Fruit fly (Drosophila melanogaster) whole organism, embryonic: ENCODE measurements around the gene CG6051.
A peak's percentile ranks its signal among the peaks of the same experiment; 100 is the strongest.

Experiments
- ATbp ChIP-seq: fragments of 200-800 bp; sonication (Bioruptor generic); optimal IDR thresholded peaks from 2 replicates; lab custom pipeline; 2017; ENCODE audit warnings: missing biosample characterization, mild to moderate bottlenecking, missing genetic modification characterization, missing genetic modification reagents
- Asciz ChIP-seq: fragments of 200-800 bp; sonication (Bioruptor generic); optimal IDR thresholded peaks from 2 replicates; lab custom pipeline; 2017; ENCODE audit warnings: missing biosample characterization, mild to moderate bottlenecking, missing genetic modification characterization, missing genetic modification reagents
- Bteb2 ChIP-seq: fragments of 200-800 bp; sonication (Bioruptor generic); optimal IDR thresholded peaks from 2 replicates; lab custom pipeline; 2016; ENCODE audit warnings: missing biosample characterization, missing genetic modification characterization
- C15 ChIP-seq: fragments of 200-800 bp; sonication (Bioruptor generic); IDR thresholded peaks from 3 replicates; pipeline ENCODE4 v1.3.6; 2022; ENCODE audit warnings: missing biosample characterization, missing genetic modification characterization
- CG12071 ChIP-seq: fragments of 200-800 bp; sonication (Bioruptor generic); optimal IDR thresholded peaks from 3 replicates; lab custom pipeline; 2018; ENCODE audit warnings: missing biosample characterization, mild to moderate bottlenecking, missing genetic modification characterization
- CG12219 ChIP-seq: fragments of 200-800 bp; sonication (Bioruptor generic); optimal IDR thresholded peaks from 3 replicates; lab custom pipeline; 2018; ENCODE audit warnings: missing biosample characterization, mild to moderate bottlenecking, missing genetic modification characterization
- CG13624 ChIP-seq: fragments of 200-800 bp; sonication (Bioruptor generic); optimal IDR thresholded peaks from 2 replicates; lab custom pipeline; 2016; ENCODE audit warnings: missing biosample characterization, missing genetic modification characterization
- CG14014 ChIP-seq: fragments of 200-800 bp; sonication (Bioruptor generic); IDR thresholded peaks from 2 replicates; pipeline ENCODE4 v1.3.6; 2022; ENCODE audit warnings: missing biosample characterization, missing genetic modification characterization
- CG1603 ChIP-seq: fragments of 200-800 bp; sonication (Bioruptor generic); optimal IDR thresholded peaks from 2 replicates; lab custom pipeline; 2019; ENCODE audit warnings: missing biosample characterization, mild to moderate bottlenecking, missing genetic modification characterization, moderate library complexity
- CG17829 ChIP-seq: fragments of 200-800 bp; optimal IDR thresholded peaks from 2 replicates; lab custom pipeline; 2019; ENCODE audit warnings: missing biosample characterization, mild to moderate bottlenecking, missing genetic modification characterization, moderate library complexity
- CG18011 ChIP-seq: fragments of 200-800 bp; sonication (Bioruptor generic); optimal IDR thresholded peaks from 2 replicates; lab custom pipeline; 2017; ENCODE audit warnings: missing biosample characterization, missing genetic modification characterization, mild to moderate bottlenecking, moderate library complexity, missing genotype
- CG2678 ChIP-seq: fragments of 200-800 bp; sonication (Bioruptor generic); optimal IDR thresholded peaks from 3 replicates; lab custom pipeline; 2019; ENCODE audit warnings: missing biosample characterization, mild to moderate bottlenecking, missing genetic modification characterization, moderate library complexity
- CG30020 ChIP-seq: fragments of 200-800 bp; optimal IDR thresholded peaks from 2 replicates; lab custom pipeline; 2019; ENCODE audit warnings: missing biosample characterization, mild to moderate bottlenecking, missing genetic modification characterization, moderate library complexity
- CG3407 ChIP-seq: fragments of 200-800 bp; sonication (Bioruptor generic); optimal IDR thresholded peaks from 2 replicates; lab custom pipeline; 2018; ENCODE audit warnings: missing biosample characterization, mild to moderate bottlenecking, missing genetic modification characterization
- CG4424 ChIP-seq: fragments of 200-800 bp; sonication (Bioruptor generic); optimal IDR thresholded peaks from 3 replicates; lab custom pipeline; 2016; ENCODE audit warnings: missing biosample characterization, missing genetic modification characterization
- CG4820 ChIP-seq: fragments of 200-800 bp; sonication (Bioruptor generic); optimal IDR thresholded peaks from 3 replicates; lab custom pipeline; 2016; ENCODE audit warnings: missing biosample characterization, missing genetic modification characterization
- CG6813 ChIP-seq: fragments of 200-800 bp; sonication (Bioruptor generic); optimal IDR thresholded peaks from 2 replicates; lab custom pipeline; 2017; ENCODE audit warnings: missing biosample characterization, missing genetic modification characterization, mild to moderate bottlenecking, moderate library complexity, missing genetic modification reagents
- CG7928 ChIP-seq: fragments of 200-800 bp; sonication (Bioruptor generic); optimal IDR thresholded peaks from 2 replicates; lab custom pipeline; 2017; ENCODE audit warnings: missing biosample characterization, mild to moderate bottlenecking, missing genetic modification characterization
- CG8290 ChIP-seq, 3 experiments: fragments of 200-800 bp; sonication (Bioruptor generic); optimal IDR thresholded peaks; 2 replicates each; lab custom pipeline; 2016 to 2019; ENCODE audit warnings: missing biosample characterization in 3 of 3, missing genetic modification characterization in 3 of 3, mild to moderate bottlenecking in 2 of 3, moderate library complexity in 1 of 3
- CG9609 ChIP-seq: fragments of 200-800 bp; sonication (Bioruptor generic); optimal IDR thresholded peaks from 3 replicates; lab custom pipeline; 2016; ENCODE audit warnings: missing biosample characterization, missing genetic modification characterization
- E2f1 ChIP-seq: fragments of 200-800 bp; sonication (Bioruptor generic); IDR thresholded peaks from 2 replicates; pipeline ENCODE4 v1.3.6; 2022; ENCODE audit warnings: missing biosample characterization, missing genetic modification characterization
- Elba2 ChIP-seq: fragments of 200-800 bp; sonication (Bioruptor generic); optimal IDR thresholded peaks from 3 replicates; lab custom pipeline; 2016; ENCODE audit warnings: missing biosample characterization, missing genetic modification characterization
- Ets65A ChIP-seq: fragments of 200-800 bp; sonication (Bioruptor generic); peaks from one replicate; lab custom pipeline; 2016; ENCODE audit warnings: missing biosample characterization, missing genetic modification characterization
- Fer2 ChIP-seq: fragments of 200-800 bp; sonication (Bioruptor generic); optimal IDR thresholded peaks from 2 replicates; lab custom pipeline; 2018; ENCODE audit warnings: missing biosample characterization, mild to moderate bottlenecking, missing genetic modification characterization, moderate library complexity
- Gug ChIP-seq: fragments of 200-800 bp; sonication (Bioruptor generic); IDR thresholded peaks from 4 replicates; pipeline ENCODE4 v1.3.6; 2022; ENCODE audit warnings: missing biosample characterization, missing genetic modification characterization
- HHEX ChIP-seq: fragments of 200-800 bp; sonication (Bioruptor generic); optimal IDR thresholded peaks from 3 replicates; lab custom pipeline; 2017; ENCODE audit warnings: missing biosample characterization, mild to moderate bottlenecking, missing genetic modification characterization, missing genetic modification reagents
- Hr51 ChIP-seq, 2 experiments: fragments of 200-800 bp; sonication (Bioruptor generic); optimal IDR thresholded peaks; 2 replicates in 1 of 2; 3 replicates in 1 of 2; lab custom pipeline; 2016 to 2018; ENCODE audit warnings: missing biosample characterization in 2 of 2, missing genetic modification characterization in 2 of 2, mild to moderate bottlenecking in 1 of 2, moderate library complexity in 1 of 2
- MESR4 ChIP-seq: fragments of 200-800 bp; sonication (Bioruptor generic); optimal IDR thresholded peaks from 2 replicates; lab custom pipeline; 2018; ENCODE audit warnings: missing biosample characterization, mild to moderate bottlenecking, missing genetic modification characterization, moderate library complexity
- Xrp1 ChIP-seq: fragments of 200-800 bp; sonication (Bioruptor generic); IDR thresholded peaks from 2 replicates; pipeline ENCODE4 v1.3.6; 2022; ENCODE audit warnings: missing biosample characterization, missing genetic modification characterization
- bab2 ChIP-seq: fragments of 200-800 bp; sonication (Bioruptor generic); optimal IDR thresholded peaks from 2 replicates; lab custom pipeline; 2016; ENCODE audit warnings: missing biosample characterization, missing genetic modification characterization
- cad ChIP-seq: fragments of >200 bp; optimal IDR thresholded peaks from 2 replicates; lab custom pipeline; 2017; ENCODE audit warnings: missing biosample characterization, missing genetic modification characterization
- cwo ChIP-seq: fragments of 200-800 bp; sonication (Bioruptor generic); optimal IDR thresholded peaks from 3 replicates; lab custom pipeline; 2017; ENCODE audit warnings: missing biosample characterization, missing genetic modification characterization, mild to moderate bottlenecking, moderate library complexity, missing genetic modification reagents
- dmrt99B ChIP-seq: fragments of 200-800 bp; sonication (Bioruptor generic); optimal IDR thresholded peaks from 2 replicates; lab custom pipeline; 2018; ENCODE audit warnings: missing biosample characterization, mild to moderate bottlenecking, missing genetic modification characterization, moderate library complexity
- fu2 ChIP-seq: fragments of 200-800 bp; sonication (Bioruptor generic); optimal IDR thresholded peaks from 2 replicates; lab custom pipeline; 2016; ENCODE audit warnings: missing biosample characterization, missing genetic modification characterization
- gem ChIP-seq: fragments of 200-800 bp; sonication (Bioruptor generic); optimal IDR thresholded peaks from 2 replicates; lab custom pipeline; 2019; ENCODE audit warnings: missing biosample characterization, mild to moderate bottlenecking, missing genetic modification characterization, moderate library complexity
- jigr1 ChIP-seq: fragments of 200-800 bp; sonication (Bioruptor generic); IDR thresholded peaks from 3 replicates; pipeline ENCODE4 v1.3.6; 2022; ENCODE audit warnings: missing biosample characterization, missing genetic modification characterization
- lola ChIP-seq, 3 experiments: fragments of >200 bp in 2 of 3; fragments of 200-800 bp in 1 of 3; sonication (Bioruptor generic) in 1 of 3; optimal IDR thresholded peaks; 2 replicates each; lab custom pipeline; 2017 to 2019; ENCODE audit warnings: missing biosample characterization in 3 of 3, missing genetic modification characterization in 3 of 3, mild to moderate bottlenecking in 1 of 3, moderate library complexity in 1 of 3
- onecut ChIP-seq: fragments of 200-800 bp; sonication (Bioruptor generic); IDR thresholded peaks from 2 replicates; pipeline ENCODE4 v1.3.6; 2022; ENCODE audit warnings: missing biosample characterization, missing genetic modification characterization
- pan ChIP-seq, 4 experiments: fragments of >200 bp in 3 of 4; fragments of 200-800 bp in 1 of 4; sonication (Bioruptor generic) in 1 of 4; optimal IDR thresholded peaks in 3 of 4; IDR thresholded peaks in 1 of 4; 2 replicates each; pipeline versions ENCODE4 v1.3.6 to Lab custom; 2017 to 2022; ENCODE audit warnings: missing biosample characterization in 2 of 4, missing genetic modification characterization in 2 of 4, mixed read lengths in 1 of 4
- prd ChIP-seq, 3 experiments: fragments of >200 bp in 2 of 3; fragments of 200-800 bp in 1 of 3; sonication (Bioruptor generic) in 1 of 3; optimal IDR thresholded peaks in 2 of 3; IDR thresholded peaks in 1 of 3; 2 replicates in 2 of 3; 3 replicates in 1 of 3; pipeline versions ENCODE4 v1.3.6 to Lab custom; 2017 to 2022; ENCODE audit warnings: missing biosample characterization in 1 of 3, missing genetic modification characterization in 1 of 3
- pum ChIP-seq: fragments of 200-800 bp; sonication (Bioruptor generic); optimal IDR thresholded peaks from 2 replicates; lab custom pipeline; 2016; ENCODE audit warnings: missing biosample characterization, missing genetic modification characterization
- rib ChIP-seq: fragments of 200-800 bp; sonication (Bioruptor generic); IDR thresholded peaks from 2 replicates; pipeline ENCODE4 v1.3.6; 2022; ENCODE audit warnings: missing biosample characterization, missing genetic modification characterization
- sd ChIP-seq: fragments of 200-800 bp; sonication (Bioruptor generic); optimal IDR thresholded peaks from 3 replicates; lab custom pipeline; 2018; ENCODE audit warnings: missing biosample characterization, mild to moderate bottlenecking, missing genetic modification characterization, moderate library complexity
- sens ChIP-seq: fragments of 200-800 bp; sonication (Bioruptor generic); peaks from one replicate; lab custom pipeline; 2016; ENCODE audit warnings: missing biosample characterization, missing genetic modification characterization
- sim ChIP-seq: fragments of 200-800 bp; sonication (Bioruptor generic); IDR thresholded peaks from 2 replicates; pipeline ENCODE4 v1.3.6; 2022; ENCODE audit warnings: missing biosample characterization, missing genetic modification characterization
- slbo ChIP-seq: fragments of 200-800 bp; sonication (Bioruptor generic); IDR thresholded peaks from 2 replicates; pipeline ENCODE4 v1.3.6; 2022; ENCODE audit warnings: missing biosample characterization, missing genetic modification characterization

The CG6051 gene

DNA sequence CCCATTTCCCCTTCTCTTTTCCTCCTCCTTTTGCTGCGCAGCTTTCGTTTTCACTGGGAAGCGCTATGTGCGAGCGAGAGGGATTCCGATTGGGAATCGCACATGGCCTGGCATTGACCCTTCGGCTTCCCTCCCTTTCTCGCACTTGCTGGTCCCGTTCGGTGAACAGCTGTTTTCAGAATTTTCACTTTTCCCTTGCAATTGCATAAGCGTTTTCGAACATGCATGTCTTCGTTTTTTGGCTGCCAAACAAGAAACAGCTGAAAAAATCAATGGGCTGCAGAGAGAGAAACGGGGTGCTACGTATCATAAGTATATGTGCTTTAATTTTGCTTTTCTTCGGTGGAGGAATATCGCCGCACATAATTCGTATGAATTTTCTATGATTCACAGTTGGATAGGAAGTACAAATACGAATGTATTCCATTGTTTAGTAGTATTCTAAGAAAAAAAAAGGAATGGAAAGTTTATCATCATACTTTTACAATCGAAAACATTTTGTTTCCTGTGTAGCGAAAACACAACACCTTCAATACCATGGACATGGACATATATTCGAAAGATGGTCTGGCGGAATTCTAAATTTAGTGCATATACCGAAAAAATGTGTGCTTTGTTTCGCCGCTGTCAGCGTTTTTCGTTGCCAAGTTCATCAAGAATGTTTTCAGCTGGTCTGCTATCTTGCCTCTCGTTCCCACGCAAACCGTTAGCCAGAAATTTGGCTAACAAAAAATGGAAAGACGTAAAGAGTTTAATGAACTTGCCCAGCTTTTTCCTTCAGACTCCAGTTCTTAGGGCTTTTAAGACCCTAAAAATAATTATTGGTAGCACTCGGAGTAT lies 1.5 kb upstream of the CG6051 start (continued):
- peak; percentile 68 for TF ChIP-seq dmrt99B (tag; lab: Kevin White, UChicago)
- peak; percentile 26 for TF ChIP-seq Fer2 (tag; lab: Kevin White, UChicago)
- TF ChIP-seq CG9609, result peak; percentile 15
- peak; percentile 90 for TF ChIP-seq onecut
- peak; percentile 16 for TF ChIP-seq CG4820 (GFP tag; lab: Kevin White, UChicago)
- TF ChIP-seq lola (GFP tag; optimal IDR thresholded peaks at IDR 0.05; lab: Kevin White, UChicago), result peak in 1 of 3 experiments; percentile 11
- TF ChIP-seq CG3407, result no peak
- TF ChIP-seq CG14014 (GFP tag; lab: Robert Waterston, UW), result 0 out of 2 replicates have a peak, but pooled peaks have one; percentile 39
- peak; percentile 83 for TF ChIP-seq sens (GFP tag; lab: Kevin White, UChicago)
- TF ChIP-seq CG12219, result peak; percentile 16
- TF ChIP-seq pum (GFP tag; lab: Kevin White, UChicago), result peak; percentile 11
- no peak for TF ChIP-seq Bteb2
- TF ChIP-seq HHEX (GFP tag; lab: Kevin White, UChicago), result peak; percentile 63
- TF ChIP-seq Gug (GFP tag; lab: Robert Waterston, UW), result 0 out of 4 replicates have a peak, but pooled peaks have one; percentile 20
- TF ChIP-seq CG17829, result peak; percentile 49
- no peak for TF ChIP-seq cad
- TF ChIP-seq sim (GFP tag; lab: Robert Waterston, UW), result no peak
- TF ChIP-seq C15 (GFP tag; lab: Robert Waterston, UW), result no peak
- TF ChIP-seq MESR4, result no peak
- TF ChIP-seq sd (tag; lab: Kevin White, UChicago), result peak; percentile 59
- peak; percentile 77 for TF ChIP-seq gem (tag; lab: Kevin White, UChicago)
- TF ChIP-seq CG13624 (GFP tag; lab: Kevin White, UChicago), result peak; percentile 46
- no peak for TF ChIP-seq CG4424 (GFP tag; lab: Kevin White, UChicago)
- TF ChIP-seq CG12071 (GFP tag; lab: Kevin White, UChicago), result peak; percentile 40
- TF ChIP-seq bab2 (GFP tag; lab: Kevin White, UChicago), result peak; percentile 57
- TF ChIP-seq Ets65A (GFP tag; lab: Kevin White, UChicago), result peak; percentile 41
- TF ChIP-seq slbo, result peak; percentile 65
- TF ChIP-seq CG30020 (tag; lab: Kevin White, UChicago), result no peak
- peak; percentile 37 for TF ChIP-seq fu2 (GFP tag; lab: Kevin White, UChicago)
- no peak for TF ChIP-seq rib
- TF ChIP-seq ATbp, result peak; percentile 32
- no peak for TF ChIP-seq CG7928 (GFP tag; lab: Kevin White, UChicago)
- peak in 1 of 2 experiments; percentile 66 for TF ChIP-seq Hr51 (GFP tag; optimal IDR thresholded peaks at IDR 0.05; lab: Kevin White, UChicago)
- no peak for TF ChIP-seq CG8290 (GFP tag; optimal IDR thresholded peaks at IDR 0.05; lab: Kevin White, UChicago)
- TF ChIP-seq CG8290 (tag; optimal IDR thresholded peaks at IDR 0.05; lab: Kevin White, UChicago), result peak in 1 of 2 experiments; percentile 61
- peak; percentile 69 for TF ChIP-seq CG2678 (tag; lab: Kevin White, UChicago)
- no peak for TF ChIP-seq CG6813 (GFP tag; lab: Kevin White, UChicago)
- TF ChIP-seq E2f1 (GFP tag; lab: Robert Waterston, UW), result peak; percentile 44; the same call in 1 of the 2 replicates
- peak; percentile 97 for TF ChIP-seq Elba2 (GFP tag; lab: Kevin White, UChicago)
- peak; percentile 19 for TF ChIP-seq CG18011 (GFP tag; lab: Kevin White, UChicago)
- no peak for TF ChIP-seq jigr1 (GFP tag; lab: Robert Waterston, UW)
- peak; percentile 40 for TF ChIP-seq CG1603
- no peak for TF ChIP-seq pan (optimal IDR thresholded peaks at IDR 0.05; lab: Kevin White, UChicago)
- TF ChIP-seq pan (GFP tag; optimal IDR thresholded peaks at IDR 0.05 in 1 of 2, IDR thresholded peaks at IDR 0.05 in 1 of 2), result peak in 1 of 2 experiments; percentile 13
- peak; percentile 38 for TF ChIP-seq cwo
- TF ChIP-seq prd (optimal IDR thresholded peaks at IDR 0.05; lab: Kevin White, UChicago), result no peak
- peak; percentile 26; the same call in 1 of the 3 replicates for TF ChIP-seq prd (GFP tag; IDR thresholded peaks at IDR 0.05; lab: Robert Waterston, UW)
- TF ChIP-seq Xrp1 (GFP tag; lab: Robert Waterston, UW), result peak; percentile 25; the same call in 1 of the 2 replicates
- TF ChIP-seq Asciz (GFP tag; lab: Kevin White, UChicago), result peak; percentile 33
